Fruit fly (Drosophila melanogaster): Measurements from ENCODE around the gene spo.

DNA sequence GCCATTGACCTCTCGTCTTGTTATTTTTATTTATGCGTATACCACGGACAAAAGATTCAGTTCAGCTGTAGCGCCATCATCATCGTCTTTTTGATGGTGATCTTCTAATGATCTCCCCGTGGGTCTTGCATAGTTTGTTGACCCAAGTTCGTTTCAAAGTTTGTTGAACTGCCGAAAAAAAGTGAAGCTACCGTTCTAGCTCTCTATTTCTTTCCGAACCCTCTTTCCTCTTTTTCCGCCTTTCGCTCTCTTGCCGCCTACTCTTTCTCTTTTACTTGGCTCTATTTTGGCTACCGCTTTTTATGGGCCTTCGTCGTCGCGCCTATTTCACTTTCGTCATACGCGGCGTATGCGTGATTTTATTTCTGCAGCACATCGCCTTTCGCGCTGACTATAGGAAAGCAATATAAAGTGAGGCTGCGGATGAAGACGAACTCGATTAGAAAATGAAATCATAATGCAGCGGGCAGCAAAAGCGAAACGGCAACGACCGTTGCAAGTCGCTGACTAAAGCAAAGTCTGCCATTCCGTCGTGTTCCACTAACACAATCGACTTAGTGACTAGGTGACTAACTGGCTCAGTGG is 16.5 kb upstream of the spo start:
- TF ChIP-seq Hr96 (GFP tag; optimal IDR thresholded peaks at IDR 0.05) (no peak), ovo (GFP tag; optimal IDR thresholded peaks at IDR 0.05) (no peak), pad (GFP tag; optimal IDR thresholded peaks at IDR 0.05) (no peak), CG12768 (GFP tag; optimal IDR thresholded peaks at IDR 0.05) (no peak), CG7045 (GFP tag; optimal IDR thresholded peaks at IDR 0.05) (no peak), Crg-1 (GFP tag; optimal IDR thresholded peaks at IDR 0.05) (no peak), CG33017 (tag; optimal IDR thresholded peaks at IDR 0.05) (no peak), bab1 (GFP tag; optimal IDR thresholded peaks at IDR 0.05) (no peak), tj (GFP tag; optimal IDR thresholded peaks at IDR 0.05) (no peak), cic (GFP tag; optimal IDR thresholded peaks at IDR 0.05) (no peak), Clk (GFP tag; optimal IDR thresholded peaks at IDR 0.05) (no peak)

Data from whole organism, adult.